Fruit fly (Drosophila melanogaster) S2 (cell line): Measurements from ENCODE around the gene ogre.

Experiments
- CG8478 ChIP-seq: fragments of >200 bp; optimal IDR thresholded peaks from 2 replicates; lab custom pipeline; 2018
- CTCF ChIP-seq, 2 experiments: fragments of >200 bp; optimal IDR thresholded peaks; 2 replicates each; lab custom pipeline; 2018

DNA sequence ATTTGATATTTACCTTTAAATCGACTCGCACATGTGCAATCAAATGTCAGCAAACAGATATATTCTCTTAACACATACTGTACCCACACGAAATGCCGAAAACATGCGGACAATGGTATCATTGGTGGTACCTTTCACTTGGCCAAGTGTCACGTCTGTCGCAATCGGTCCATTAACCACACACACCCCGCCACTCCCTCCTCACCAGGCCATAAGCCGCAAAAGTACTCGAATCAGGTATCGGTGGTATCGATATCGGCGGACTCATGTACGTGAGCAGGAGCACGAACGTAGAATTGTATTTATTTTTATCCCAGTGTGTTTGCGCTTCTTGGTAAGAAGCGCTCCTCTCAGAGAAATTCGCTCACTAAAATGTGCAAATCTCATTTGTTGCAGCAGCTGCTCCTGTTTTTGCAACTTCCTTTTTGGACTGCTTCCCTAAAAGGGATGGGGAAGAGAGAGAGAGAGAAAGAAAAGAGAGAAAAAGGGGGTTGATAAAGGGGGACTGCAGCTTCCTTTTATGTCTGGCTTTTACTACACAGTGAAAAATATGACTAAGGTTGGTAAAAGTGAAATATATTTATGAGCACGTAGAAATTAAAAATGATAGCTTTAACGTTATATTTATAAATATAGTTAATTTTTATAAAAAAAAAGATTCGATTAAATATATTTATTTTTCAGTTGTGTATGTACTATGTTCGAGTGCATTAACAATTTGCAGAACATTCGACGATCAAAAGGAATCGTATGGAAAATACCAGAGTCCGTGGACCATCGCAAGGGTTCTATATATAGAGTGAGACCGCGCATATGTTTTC, 7.4 kb downstream of the ogre start:
- TF ChIP-seq CG8478 (lab: Kevin White, UChicago) = no peak
- TF ChIP-seq CTCF (optimal IDR thresholded peaks at IDR 0.05; lab: Kevin White, UChicago) = no peak
